Worm (Caenorhabditis elegans) whole organism, mixed stage, embryonic: ENCODE measurements around the gene npr-39.

ENCODE experiments used
- ces-1 ChIP-seq: fragments of 150-350 bp; optimal IDR thresholded peaks from 2 replicates; lab custom pipeline; 2014; ENCODE audit warnings: missing biosample characterization, missing genetic modification reagents, missing genetic modification characterization
- elt-3 ChIP-seq: fragments of 150-350 bp; optimal IDR thresholded peaks from 2 replicates; lab custom pipeline; 2014; ENCODE audit warnings: missing biosample characterization, missing genetic modification characterization
- flh-1 ChIP-seq: fragments of 200-800 bp; sonication (Bioruptor generic); optimal IDR thresholded peaks from 2 replicates; lab custom pipeline; 2018; ENCODE audit warnings: mild to moderate bottlenecking, missing genetic modification characterization, moderate library complexity, missing compliant biosample characterization
- lin-13 ChIP-seq: fragments of 150-350 bp; optimal IDR thresholded peaks from 2 replicates; lab custom pipeline; 2014; ENCODE audit warnings: missing biosample characterization, missing genetic modification characterization
- mep-1 ChIP-seq: fragments of 150-350 bp; optimal IDR thresholded peaks from 2 replicates; lab custom pipeline; 2017; ENCODE audit warnings: missing biosample characterization, missing genetic modification reagents, missing genetic modification characterization, inconsistent platforms
- nhr-2 ChIP-seq: fragments of 150-350 bp; optimal IDR thresholded peaks from 2 replicates; lab custom pipeline; 2014; ENCODE audit warnings: missing biosample characterization, missing genetic modification characterization
- nhr-237 ChIP-seq: fragments of 150-350 bp; optimal IDR thresholded peaks from 2 replicates; lab custom pipeline; 2014; ENCODE audit warnings: missing biosample characterization, missing genetic modification characterization
- nhr-28 ChIP-seq: fragments of 150-350 bp; optimal IDR thresholded peaks from 2 replicates; lab custom pipeline; 2014; ENCODE audit warnings: missing biosample characterization, missing genetic modification characterization
- pha-4 ChIP-seq: fragments of 150-350 bp; optimal IDR thresholded peaks from 2 replicates; lab custom pipeline; 2018; ENCODE audit warnings: missing biosample characterization, missing genetic modification reagents, missing genetic modification characterization
- snpc-4 ChIP-seq: fragments of 150-350 bp; optimal IDR thresholded peaks from 2 replicates; lab custom pipeline; 2014; ENCODE audit warnings: missing biosample characterization, missing genetic modification characterization
- unc-39 ChIP-seq: fragments of 150-350 bp; optimal IDR thresholded peaks from 2 replicates; lab custom pipeline; 2014; ENCODE audit warnings: missing biosample characterization, missing genetic modification characterization
- unc-62 ChIP-seq: fragments of 150-350 bp; optimal IDR thresholded peaks from 2 replicates; lab custom pipeline; 2014; ENCODE audit warnings: missing biosample characterization, missing genetic modification reagents, missing genetic modification characterization
- zip-8 ChIP-seq: fragments of 150-350 bp; optimal IDR thresholded peaks from 2 replicates; lab custom pipeline; 2014; ENCODE audit warnings: missing biosample characterization, missing genetic modification characterization
- ztf-11 ChIP-seq: fragments of 150-350 bp; optimal IDR thresholded peaks from 2 replicates; lab custom pipeline; 2014; ENCODE audit warnings: missing biosample characterization, missing genetic modification characterization

DNA sequence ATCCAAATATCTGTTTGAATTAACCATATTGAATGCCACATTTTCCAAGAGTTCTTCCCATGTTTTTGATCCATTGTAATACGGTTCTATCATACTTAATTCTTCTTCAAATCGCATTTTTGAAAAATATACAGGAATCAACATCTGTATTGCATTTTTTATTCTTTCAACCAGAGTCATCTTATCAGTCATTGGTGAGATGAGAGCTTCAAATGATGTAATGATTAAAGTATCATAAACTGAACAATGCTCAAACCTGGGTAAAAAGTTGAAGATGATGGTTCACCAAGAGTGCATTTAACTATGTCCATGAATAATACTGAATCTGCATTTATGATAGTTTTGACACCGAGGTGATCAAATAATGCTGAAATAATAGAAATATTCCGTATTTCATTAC lies 36.9 kb downstream of the npr-39 start:
- no peak for TF ChIP-seq ztf-11 (tag; lab: Kevin White, UChicago)
- no peak for TF ChIP-seq lin-13 (tag; lab: Kevin White, UChicago)
- no peak for TF ChIP-seq elt-3
- TF ChIP-seq nhr-28 (tag; lab: Kevin White, UChicago), result no peak
- TF ChIP-seq unc-39 (tag; lab: Kevin White, UChicago), result no peak
- TF ChIP-seq flh-1 (GFP tag; lab: Kevin White, UChicago), result no peak
- no peak for TF ChIP-seq mep-1 (tag; lab: Kevin White, UChicago)
- no peak for TF ChIP-seq pha-4
- no peak for TF ChIP-seq unc-62 (GFP tag; lab: Kevin White, UChicago)
- no peak for TF ChIP-seq zip-8
- no peak for TF ChIP-seq nhr-237 (tag; lab: Kevin White, UChicago)
- no peak for TF ChIP-seq snpc-4 (tag; lab: Kevin White, UChicago)
- TF ChIP-seq nhr-2 (tag; lab: Kevin White, UChicago), result no peak
- TF ChIP-seq ces-1 (GFP tag; lab: Kevin White, UChicago), result no peak
